Fruit fly (Drosophila melanogaster) whole organism, embryonic: ENCODE measurements around the gene CG13392.
A peak's percentile ranks its signal among the peaks of the same experiment; 100 is the strongest.

ENCODE experiments used
- Atf6 ChIP-seq: fragments of 200-800 bp; sonication (Bioruptor generic); IDR thresholded peaks from 2 replicates; pipeline ENCODE4 v1.3.6; 2022; ENCODE audit warnings: missing biosample characterization, missing genetic modification characterization
- CG10209 ChIP-seq: fragments of 200-800 bp; sonication (Bioruptor generic); optimal IDR thresholded peaks from 3 replicates; lab custom pipeline; 2017; ENCODE audit warnings: missing biosample characterization, mild to moderate bottlenecking, missing genetic modification characterization, missing genetic modification reagents
- CG10979 ChIP-seq: fragments of 200-800 bp; sonication (Bioruptor generic); optimal IDR thresholded peaks from 2 replicates; lab custom pipeline; 2018; ENCODE audit warnings: missing biosample characterization, mild to moderate bottlenecking, missing genetic modification characterization, moderate library complexity
- CG12071 ChIP-seq: fragments of 200-800 bp; sonication (Bioruptor generic); optimal IDR thresholded peaks from 3 replicates; lab custom pipeline; 2018; ENCODE audit warnings: missing biosample characterization, mild to moderate bottlenecking, missing genetic modification characterization
- CG14965 ChIP-seq: fragments of 200-800 bp; sonication (Bioruptor generic); optimal IDR thresholded peaks from 2 replicates; lab custom pipeline; 2016; ENCODE audit warnings: missing biosample characterization, missing genetic modification characterization, borderline replicate concordance
- CG15073 ChIP-seq: fragments of 200-800 bp; sonication (Bioruptor generic); optimal IDR thresholded peaks from 2 replicates; lab custom pipeline; 2016; ENCODE audit warnings: missing biosample characterization, missing genetic modification characterization
- CG16813 ChIP-seq: fragments of 200-800 bp; sonication (Bioruptor generic); IDR thresholded peaks from 3 replicates; pipeline ENCODE4 v1.3.6; 2022; ENCODE audit warnings: missing biosample characterization, missing genetic modification characterization; ENCODE audit not compliant: partially characterized antibody
- CG18764 ChIP-seq: fragments of 200-800 bp; sonication (Bioruptor generic); optimal IDR thresholded peaks from 3 replicates; lab custom pipeline; 2016; ENCODE audit warnings: missing biosample characterization, missing genetic modification characterization
- CG3065 ChIP-seq: fragments of 200-800 bp; sonication (Bioruptor generic); optimal IDR thresholded peaks from 2 replicates; lab custom pipeline; 2016; ENCODE audit warnings: missing biosample characterization, missing genetic modification characterization
- CG33213 ChIP-seq: fragments of 200-800 bp; sonication (Bioruptor generic); optimal IDR thresholded peaks from 3 replicates; lab custom pipeline; 2016; ENCODE audit warnings: missing biosample characterization, missing genetic modification characterization
- CG4360 ChIP-seq: fragments of 200-800 bp; sonication (Bioruptor generic); IDR thresholded peaks from 2 replicates; pipeline ENCODE4 v1.3.6; 2022; ENCODE audit warnings: missing biosample characterization, missing genetic modification characterization
- CG6272 ChIP-seq: fragments of 200-800 bp; sonication (Bioruptor generic); IDR thresholded peaks from 2 replicates; pipeline ENCODE4 v1.3.6; 2022; ENCODE audit warnings: missing biosample characterization, missing genetic modification characterization
- CG6683 ChIP-seq: fragments of 200-800 bp; sonication (Bioruptor generic); optimal IDR thresholded peaks from 2 replicates; lab custom pipeline; 2017; ENCODE audit warnings: missing biosample characterization, mild to moderate bottlenecking, missing genetic modification characterization, missing genetic modification reagents
- CG6854 ChIP-seq: fragments of 200-800 bp; sonication (Bioruptor generic); optimal IDR thresholded peaks from 3 replicates; lab custom pipeline; 2017; ENCODE audit warnings: missing biosample characterization, mild to moderate bottlenecking, missing genetic modification characterization
- CG7357 ChIP-seq: fragments of 200-800 bp; sonication (Bioruptor generic); IDR thresholded peaks from 3 replicates; pipeline ENCODE4 v1.3.6; 2022; ENCODE audit warnings: missing biosample characterization, missing genetic modification characterization
- CG7372 ChIP-seq: fragments of 200-800 bp; sonication (Bioruptor generic); IDR thresholded peaks from 2 replicates; pipeline ENCODE4 v1.3.6; 2022; ENCODE audit warnings: missing biosample characterization, missing genetic modification characterization
- CG7556 ChIP-seq: fragments of 200-800 bp; sonication (Bioruptor generic); optimal IDR thresholded peaks from 2 replicates; lab custom pipeline; 2017; ENCODE audit warnings: missing biosample characterization, mild to moderate bottlenecking, missing genetic modification characterization
- CG7839 ChIP-seq: fragments of 200-800 bp; sonication (Bioruptor generic); optimal IDR thresholded peaks from 3 replicates; lab custom pipeline; 2018; ENCODE audit warnings: missing biosample characterization, mild to moderate bottlenecking, missing genetic modification characterization, moderate library complexity
- CG9437 ChIP-seq: fragments of 200-800 bp; sonication (Bioruptor generic); optimal IDR thresholded peaks from 2 replicates; lab custom pipeline; 2018; ENCODE audit warnings: missing biosample characterization, mild to moderate bottlenecking, missing genetic modification characterization
- Dbx ChIP-seq: fragments of 200-800 bp; sonication (Bioruptor generic); IDR thresholded peaks from 3 replicates; pipeline ENCODE4 v1.3.6; 2022; ENCODE audit warnings: missing biosample characterization, missing genetic modification characterization
- Drgx ChIP-seq: fragments of 200-800 bp; sonication (Bioruptor generic); IDR thresholded peaks from 2 replicates; pipeline ENCODE4 v1.3.6; 2022; ENCODE audit warnings: missing biosample characterization, missing genetic modification characterization
- Fer3 ChIP-seq: fragments of 200-800 bp; sonication (Bioruptor generic); optimal IDR thresholded peaks from 2 replicates; lab custom pipeline; 2018; ENCODE audit warnings: missing biosample characterization, mild to moderate bottlenecking, missing genetic modification characterization, moderate library complexity
- Hand ChIP-seq: fragments of 200-800 bp; sonication (Bioruptor generic); optimal IDR thresholded peaks from 2 replicates; lab custom pipeline; 2017; ENCODE audit warnings: mild to moderate bottlenecking, missing biosample characterization, missing genetic modification reagents, missing genetic modification characterization
- Kr ChIP-seq: fragments of 200-800 bp; sonication (Bioruptor generic); optimal IDR thresholded peaks from 2 replicates; lab custom pipeline; 2017; ENCODE audit warnings: missing biosample characterization, mild to moderate bottlenecking, missing genetic modification characterization
- Lim3 ChIP-seq: fragments of 200-800 bp; sonication (Bioruptor generic); IDR thresholded peaks from 2 replicates; pipeline ENCODE4 v1.3.6; 2022; ENCODE audit warnings: missing biosample characterization, missing genetic modification characterization
- NC2β ChIP-seq: fragments of 200-800 bp; sonication (Bioruptor generic); optimal IDR thresholded peaks from 2 replicates; lab custom pipeline; 2016; ENCODE audit warnings: missing biosample characterization, missing genetic modification characterization
- NK7.1 ChIP-seq: fragments of 200-800 bp; sonication (Bioruptor generic); optimal IDR thresholded peaks from 3 replicates; lab custom pipeline; 2016; ENCODE audit warnings: missing biosample characterization, missing genetic modification characterization
- Nf-YC ChIP-seq: fragments of 200-800 bp; optimal IDR thresholded peaks from 3 replicates; lab custom pipeline; 2019; ENCODE audit warnings: missing biosample characterization, mild to moderate bottlenecking, missing genetic modification characterization, moderate library complexity
- NfI ChIP-seq: fragments of 200-800 bp; sonication (Bioruptor generic); optimal IDR thresholded peaks from 3 replicates; lab custom pipeline; 2018; ENCODE audit warnings: missing biosample characterization, mild to moderate bottlenecking, missing genetic modification characterization, moderate library complexity
- Oaz ChIP-seq: fragments of 200-800 bp; sonication (Bioruptor generic); IDR thresholded peaks from 2 replicates; pipeline ENCODE4 v1.3.6; 2022; ENCODE audit warnings: missing biosample characterization, missing genetic modification characterization
- Poxn ChIP-seq: fragments of 200-800 bp; sonication (Bioruptor generic); IDR thresholded peaks from 2 replicates; pipeline ENCODE4 v1.3.6; 2022; ENCODE audit warnings: missing biosample characterization, missing genetic modification characterization
- Stat92E ChIP-seq, 3 experiments: fragments of >200 bp in 2 of 3; fragments of 200-800 bp in 1 of 3; sonication (Bioruptor generic) in 1 of 3; optimal IDR thresholded peaks; 2 replicates each; lab custom pipeline; 2017 to 2019; ENCODE audit warnings: missing biosample characterization in 3 of 3, missing genetic modification characterization in 3 of 3, mild to moderate bottlenecking in 1 of 3, moderate library complexity in 1 of 3
- az2 ChIP-seq: fragments of 200-800 bp; sonication (Bioruptor generic); optimal IDR thresholded peaks from 3 replicates; lab custom pipeline; 2016; ENCODE audit warnings: missing biosample characterization, missing genetic modification characterization
- chinmo ChIP-seq: fragments of 200-800 bp; sonication (Bioruptor generic); IDR thresholded peaks from 4 replicates; pipeline ENCODE4 v1.3.6; 2022; ENCODE audit warnings: missing biosample characterization, missing genetic modification characterization; ENCODE audit not compliant: partially characterized antibody
- disco-r ChIP-seq: fragments of 200-800 bp; sonication (Bioruptor generic); optimal IDR thresholded peaks from 2 replicates; lab custom pipeline; 2016; ENCODE audit warnings: missing biosample characterization, missing genetic modification characterization
- ems ChIP-seq: fragments of 200-800 bp; sonication (Bioruptor generic); optimal IDR thresholded peaks from 3 replicates; lab custom pipeline; 2016; ENCODE audit warnings: missing biosample characterization, missing genetic modification characterization
- eyg ChIP-seq: fragments of 200-800 bp; sonication (Bioruptor generic); optimal IDR thresholded peaks from 3 replicates; lab custom pipeline; 2016; ENCODE audit warnings: missing biosample characterization, missing genetic modification characterization
- gcm2 ChIP-seq: fragments of 200-800 bp; sonication (Bioruptor generic); optimal IDR thresholded peaks from 2 replicates; lab custom pipeline; 2016; ENCODE audit warnings: missing biosample characterization, missing genetic modification characterization
- lab ChIP-seq: fragments of 200-800 bp; sonication (Bioruptor generic); optimal IDR thresholded peaks from 3 replicates; lab custom pipeline; 2017; ENCODE audit warnings: missing biosample characterization, missing genetic modification characterization, mild to moderate bottlenecking, moderate library complexity, missing genetic modification reagents
- lbe ChIP-seq: fragments of 200-800 bp; sonication (Bioruptor generic); optimal IDR thresholded peaks from 2 replicates; lab custom pipeline; 2016; ENCODE audit warnings: missing biosample characterization, mild to moderate bottlenecking, missing genetic modification characterization
- pros ChIP-seq: fragments of 200-800 bp; sonication (Bioruptor generic); optimal IDR thresholded peaks from 3 replicates; lab custom pipeline; 2019; ENCODE audit warnings: missing biosample characterization, mild to moderate bottlenecking, missing genetic modification characterization, moderate library complexity
- sens ChIP-seq: fragments of 200-800 bp; sonication (Bioruptor generic); peaks from one replicate; lab custom pipeline; 2016; ENCODE audit warnings: missing biosample characterization, missing genetic modification characterization
- sisA ChIP-seq: fragments of 200-800 bp; sonication (Bioruptor generic); IDR thresholded peaks from 2 replicates; pipeline ENCODE4 v1.3.6; 2022; ENCODE audit warnings: missing biosample characterization, missing genetic modification characterization
- sob ChIP-seq: fragments of 200-800 bp; sonication (Bioruptor generic); IDR thresholded peaks from 2 replicates; pipeline ENCODE4 v1.3.6; 2022; ENCODE audit warnings: missing biosample characterization, missing genetic modification characterization
- toy ChIP-seq: fragments of 200-800 bp; sonication (Bioruptor generic); IDR thresholded peaks from 2 replicates; pipeline ENCODE4 v1.3.6; 2022; ENCODE audit warnings: missing biosample characterization, missing genetic modification characterization
- trh ChIP-seq: fragments of 200-800 bp; sonication (Bioruptor generic); optimal IDR thresholded peaks from 2 replicates; lab custom pipeline; 2016; ENCODE audit warnings: missing biosample characterization, missing genetic modification characterization
- usp ChIP-seq: fragments of >200 bp; optimal IDR thresholded peaks from 2 replicates; lab custom pipeline; 2017; ENCODE audit warnings: missing biosample characterization, missing genetic modification characterization
- vvl ChIP-seq: fragments of 200-800 bp; sonication (Bioruptor generic); IDR thresholded peaks from 2 replicates; pipeline ENCODE4 v1.3.6; 2022; ENCODE audit warnings: missing biosample characterization, missing genetic modification characterization
- zfh1 ChIP-seq: fragments of 200-800 bp; sonication (Bioruptor generic); IDR thresholded peaks from 3 replicates; pipeline ENCODE4 v1.3.6; 2022; ENCODE audit warnings: missing biosample characterization, missing genetic modification characterization

The CG13392 gene

DNA sequence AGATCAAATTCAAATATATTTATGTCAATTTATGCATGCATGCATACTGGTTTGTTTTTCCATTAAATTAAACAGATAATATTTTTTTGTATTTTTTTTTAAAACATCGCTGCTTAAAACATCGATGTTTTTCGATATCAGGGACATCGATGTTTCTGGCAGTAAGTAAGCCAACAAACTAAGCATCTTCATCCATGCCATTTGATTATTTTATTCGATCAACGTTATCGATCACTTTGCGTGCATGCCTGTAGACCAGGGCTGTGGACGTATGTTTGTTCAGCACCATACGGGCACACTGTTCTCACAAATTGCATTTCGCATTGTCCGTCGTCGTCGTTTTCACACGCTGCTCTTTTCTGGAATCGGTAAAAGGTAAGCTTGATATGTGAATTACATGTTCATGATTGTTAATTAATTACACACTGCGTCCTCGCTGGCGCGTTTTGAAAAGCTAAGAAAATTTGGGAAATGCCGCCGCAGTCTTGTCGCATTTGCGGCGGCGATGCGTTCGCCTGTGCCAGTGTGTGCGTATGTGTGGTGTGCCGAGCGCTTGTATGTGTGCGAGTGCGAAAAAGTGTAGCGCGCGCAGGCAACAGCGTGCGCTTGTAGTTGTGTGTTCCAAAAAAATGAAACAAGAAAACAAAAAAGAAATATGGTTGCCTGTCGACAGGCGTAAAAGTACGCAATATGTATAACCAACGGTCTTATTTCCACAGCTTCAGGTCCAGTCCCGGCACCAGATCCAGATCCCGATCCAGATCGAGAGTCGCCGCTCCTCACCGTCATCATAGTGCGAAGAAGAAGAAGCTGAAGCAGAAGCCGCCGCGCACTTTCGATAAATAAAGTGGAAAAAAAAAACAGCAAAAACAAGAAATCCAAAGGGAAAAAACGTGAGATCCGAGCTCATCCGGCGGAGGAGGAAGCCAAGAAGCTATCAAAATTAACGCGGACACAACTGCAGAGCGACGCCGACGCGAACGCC lies 21.0 kb upstream of the CG13392 start, which contains the start of gene emb (continued):
- TF ChIP-seq Oaz (GFP tag; lab: Robert Waterston, UW) (no peak), CG7357 (GFP tag; lab: Robert Waterston, UW) (no peak), ems (GFP tag; lab: Kevin White, UChicago) (peak; percentile 41), usp (no peak), Hand (GFP tag; lab: Kevin White, UChicago) (no peak), CG7839 (tag; lab: Kevin White, UChicago) (no peak), sisA (GFP tag; lab: Robert Waterston, UW) (no peak), Atf6 (peak; percentile 39; the same call in 1 of the 2 replicates), sob (GFP tag; lab: Robert Waterston, UW) (peak; percentile 57; the same call in 1 of the 2 replicates), CG7556 (GFP tag; lab: Kevin White, UChicago) (no peak), Nf-YC (tag; lab: Kevin White, UChicago) (no peak), lab (GFP tag; lab: Kevin White, UChicago) (no peak), eyg (GFP tag; lab: Kevin White, UChicago) (peak; percentile 29), lbe (GFP tag; lab: Kevin White, UChicago) (peak; percentile 7), CG4360 (GFP tag; lab: Robert Waterston, UW) (no peak), Kr (GFP tag; lab: Kevin White, UChicago) (no peak), CG15073 (GFP tag; lab: Kevin White, UChicago) (no peak), CG12071 (GFP tag; lab: Kevin White, UChicago) (no peak), Lim3 (no peak), pros (GFP tag; lab: Kevin White, UChicago) (no peak), zfh1 (peak; percentile 36; the same call in 1 of the 3 replicates), sens (GFP tag; lab: Kevin White, UChicago) (peak; percentile 88), Stat92E (GFP tag; optimal IDR thresholded peaks at IDR 0.05; lab: Kevin White, UChicago) (no peak), CG6854 (GFP tag; lab: Kevin White, UChicago) (no peak), CG3065 (no peak), vvl (peak; percentile 55), CG14965 (GFP tag; lab: Kevin White, UChicago) (no peak), CG9437 (GFP tag; lab: Kevin White, UChicago) (peak; percentile 68), CG6683 (GFP tag; lab: Kevin White, UChicago) (no peak), CG33213 (GFP tag; lab: Kevin White, UChicago) (peak; percentile 89), CG18764 (peak; percentile 29), NK7.1 (no peak), Fer3 (peak; percentile 30), NfI (peak; percentile 37), toy (GFP tag; lab: Robert Waterston, UW) (no peak), trh (no peak), Dbx (GFP tag; lab: Robert Waterston, UW) (0 out of 3 replicates have a peak, but pooled peaks have one; percentile 57), CG16813 (GFP tag; lab: Robert Waterston, UW) (peak; percentile 97), Drgx (GFP tag; lab: Robert Waterston, UW) (peak; percentile 39; the same call in 1 of the 2 replicates), az2 (GFP tag; lab: Kevin White, UChicago) (peak; percentile 51), CG10209 (GFP tag; lab: Kevin White, UChicago) (peak; percentile 13), disco-r (GFP tag; lab: Kevin White, UChicago) (peak; percentile 34), chinmo (GFP tag; lab: Robert Waterston, UW) (peak; percentile 98), CG6272 (GFP tag; lab: Robert Waterston, UW) (no peak), CG7372 (GFP tag; lab: Robert Waterston, UW) (no peak), gcm2 (peak; percentile 26), NC2β (GFP tag; lab: Kevin White, UChicago) (peak; percentile 47), Poxn (GFP tag; lab: Robert Waterston, UW) (no peak), CG10979 (tag; lab: Kevin White, UChicago) (peak; percentile 11)
